Fruit fly (Drosophila melanogaster) whole organism, embryonic: ENCODE measurements around the gene phol.

Experiments used
- B-H2 ChIP-seq: fragments of 200-800 bp; sonication (Bioruptor generic); optimal IDR thresholded peaks from 2 replicates; lab custom pipeline; 2018; ENCODE audit warnings: missing biosample characterization, mild to moderate bottlenecking, missing genetic modification characterization
- CG11695 ChIP-seq: fragments of 200-800 bp; sonication (Bioruptor generic); IDR thresholded peaks from 3 replicates; pipeline ENCODE4 v1.3.6; 2022; ENCODE audit warnings: missing biosample characterization, missing genetic modification characterization
- CG14050 ChIP-seq: fragments of 200-800 bp; sonication (Bioruptor generic); IDR thresholded peaks from 3 replicates; pipeline ENCODE4 v1.3.6; 2022; ENCODE audit warnings: missing biosample characterization, missing genetic modification characterization
- CG17359 ChIP-seq: fragments of 200-800 bp; sonication (Bioruptor generic); optimal IDR thresholded peaks from 3 replicates; lab custom pipeline; 2018; ENCODE audit warnings: missing biosample characterization, mild to moderate bottlenecking, missing genetic modification characterization, moderate library complexity
- CG2889 ChIP-seq: fragments of 200-800 bp; sonication (Bioruptor generic); IDR thresholded peaks from 3 replicates; pipeline ENCODE4 v1.3.6; 2022; ENCODE audit warnings: missing biosample characterization, missing genetic modification characterization
- CG3065 ChIP-seq: fragments of 200-800 bp; sonication (Bioruptor generic); optimal IDR thresholded peaks from 2 replicates; lab custom pipeline; 2016; ENCODE audit warnings: missing biosample characterization, missing genetic modification characterization
- CG31441 ChIP-seq: fragments of 200-800 bp; sonication (Bioruptor generic); IDR thresholded peaks from 2 replicates; pipeline ENCODE4 v1.3.6; 2022; ENCODE audit warnings: missing biosample characterization, missing genetic modification characterization
- CG34376 ChIP-seq: fragments of 200-800 bp; sonication (Bioruptor generic); optimal IDR thresholded peaks from 2 replicates; lab custom pipeline; 2018; ENCODE audit warnings: missing biosample characterization, mild to moderate bottlenecking, missing genetic modification characterization
- CG4360 ChIP-seq: fragments of 200-800 bp; sonication (Bioruptor generic); IDR thresholded peaks from 2 replicates; pipeline ENCODE4 v1.3.6; 2022; ENCODE audit warnings: missing biosample characterization, missing genetic modification characterization
- Dp ChIP-seq: fragments of 200-800 bp; sonication (Bioruptor generic); optimal IDR thresholded peaks from 2 replicates; lab custom pipeline; 2018; ENCODE audit warnings: missing biosample characterization, mild to moderate bottlenecking, missing genetic modification characterization, moderate library complexity
- Elba2 ChIP-seq: fragments of 200-800 bp; sonication (Bioruptor generic); optimal IDR thresholded peaks from 3 replicates; lab custom pipeline; 2016; ENCODE audit warnings: missing biosample characterization, missing genetic modification characterization
- Hey ChIP-seq: fragments of 200-800 bp; sonication (Bioruptor generic); optimal IDR thresholded peaks from 3 replicates; lab custom pipeline; 2018; ENCODE audit warnings: missing biosample characterization, mild to moderate bottlenecking, missing genetic modification characterization
- Med ChIP-seq: fragments of 200-800 bp; sonication (Bioruptor generic); peaks from one replicate; lab custom pipeline; 2016; ENCODE audit warnings: missing biosample characterization, missing genetic modification characterization, mild to moderate bottlenecking, inconsistent platforms, moderate library complexity
- Meics ChIP-seq: fragments of 200-800 bp; sonication (Bioruptor generic); optimal IDR thresholded peaks from 2 replicates; lab custom pipeline; 2017; ENCODE audit warnings: missing biosample characterization, mild to moderate bottlenecking, missing genetic modification characterization
- Neu2 ChIP-seq: fragments of 200-800 bp; sonication (Bioruptor generic); optimal IDR thresholded peaks from 3 replicates; lab custom pipeline; 2016; ENCODE audit warnings: missing biosample characterization, missing genetic modification characterization, borderline replicate concordance
- Pdp1 ChIP-seq, 2 experiments: fragments of 200-800 bp; sonication (Bioruptor generic); optimal IDR thresholded peaks; 3 replicates each; lab custom pipeline; 2016; ENCODE audit warnings: missing biosample characterization in 2 of 2, missing genetic modification characterization in 2 of 2, mild to moderate bottlenecking in 1 of 2, moderate library complexity in 1 of 2
- Rfx ChIP-seq: fragments of 200-800 bp; sonication (Bioruptor generic); IDR thresholded peaks from 2 replicates; pipeline ENCODE4 v1.3.6; 2022; ENCODE audit warnings: missing biosample characterization, missing genetic modification characterization
- YL-1 ChIP-seq: fragments of 200-800 bp; sonication (Bioruptor generic); optimal IDR thresholded peaks from 3 replicates; lab custom pipeline; 2017; ENCODE audit warnings: missing biosample characterization, mild to moderate bottlenecking, missing genetic modification characterization
- bbx ChIP-seq: fragments of 200-800 bp; sonication (Bioruptor generic); IDR thresholded peaks from 2 replicates; pipeline ENCODE4 v1.3.6; 2022; ENCODE audit warnings: missing biosample characterization, missing genetic modification characterization; ENCODE audit not compliant: partially characterized antibody
- caup ChIP-seq: fragments of 200-800 bp; sonication (Bioruptor generic); optimal IDR thresholded peaks from 3 replicates; lab custom pipeline; 2017; ENCODE audit warnings: missing biosample characterization, mild to moderate bottlenecking, missing genetic modification characterization, moderate library complexity; ENCODE audit not compliant: severe bottlenecking
- cwo ChIP-seq: fragments of 200-800 bp; sonication (Bioruptor generic); optimal IDR thresholded peaks from 3 replicates; lab custom pipeline; 2017; ENCODE audit warnings: missing biosample characterization, missing genetic modification characterization, mild to moderate bottlenecking, moderate library complexity, missing genetic modification reagents
- dmrt11E ChIP-seq: fragments of 200-800 bp; sonication (Bioruptor generic); optimal IDR thresholded peaks from 3 replicates; lab custom pipeline; 2018; ENCODE audit warnings: missing biosample characterization, mild to moderate bottlenecking, missing genetic modification characterization, moderate library complexity
- dysf ChIP-seq: fragments of 200-800 bp; sonication (Bioruptor generic); IDR thresholded peaks from 3 replicates; pipeline ENCODE4 v1.3.6; 2022; ENCODE audit warnings: missing biosample characterization, missing genetic modification characterization
- ewg ChIP-seq: fragments of 200-800 bp; sonication (Bioruptor generic); optimal IDR thresholded peaks from 3 replicates; lab custom pipeline; 2017; ENCODE audit warnings: mild to moderate bottlenecking, missing biosample characterization, missing genetic modification reagents, missing genetic modification characterization
- exex ChIP-seq: fragments of 200-800 bp; sonication (Bioruptor generic); optimal IDR thresholded peaks from 4 replicates; lab custom pipeline; 2018; ENCODE audit warnings: missing biosample characterization, mild to moderate bottlenecking, missing genetic modification characterization, moderate library complexity
- gfzf ChIP-seq: fragments of 200-800 bp; sonication (Bioruptor generic); optimal IDR thresholded peaks from 2 replicates; lab custom pipeline; 2016; ENCODE audit warnings: missing biosample characterization, mild to moderate bottlenecking, missing genetic modification characterization, moderate library complexity
- grn ChIP-seq: fragments of 200-800 bp; sonication (Bioruptor generic); optimal IDR thresholded peaks from 3 replicates; lab custom pipeline; 2017; ENCODE audit warnings: missing biosample characterization, missing genetic modification characterization
- gro ChIP-seq: fragments of 200-800 bp; sonication (Bioruptor generic); optimal IDR thresholded peaks from 2 replicates; lab custom pipeline; 2016; ENCODE audit warnings: missing biosample characterization, missing genetic modification characterization
- luna ChIP-seq: fragments of 200-800 bp; sonication (Bioruptor generic); optimal IDR thresholded peaks from 2 replicates; lab custom pipeline; 2016; ENCODE audit warnings: missing biosample characterization, missing genetic modification characterization
- mirr ChIP-seq: fragments of 200-800 bp; sonication (Bioruptor generic); optimal IDR thresholded peaks from 3 replicates; lab custom pipeline; 2018; ENCODE audit warnings: missing biosample characterization, mild to moderate bottlenecking, missing genetic modification characterization
- nmo ChIP-seq: fragments of 200-800 bp; sonication (Bioruptor generic); optimal IDR thresholded peaks from 2 replicates; lab custom pipeline; 2018; ENCODE audit warnings: missing biosample characterization, mild to moderate bottlenecking, missing genetic modification characterization, moderate library complexity
- odd ChIP-seq: fragments of 200-800 bp; sonication (Bioruptor generic); optimal IDR thresholded peaks from 2 replicates; lab custom pipeline; 2017; ENCODE audit warnings: missing biosample characterization, mild to moderate bottlenecking, missing genetic modification characterization
- pfk ChIP-seq: fragments of 200-800 bp; sonication (Bioruptor generic); optimal IDR thresholded peaks from 2 replicates; lab custom pipeline; 2018; ENCODE audit warnings: missing biosample characterization, mild to moderate bottlenecking, missing genetic modification characterization, moderate library complexity
- ranshi ChIP-seq: fragments of 200-800 bp; sonication (Bioruptor generic); IDR thresholded peaks from 2 replicates; pipeline ENCODE4 v1.3.6; 2022; ENCODE audit warnings: missing biosample characterization, missing genetic modification characterization
- scrt ChIP-seq: fragments of 200-800 bp; sonication (Bioruptor generic); optimal IDR thresholded peaks from 2 replicates; lab custom pipeline; 2018; ENCODE audit warnings: missing biosample characterization, mild to moderate bottlenecking, missing genetic modification characterization, moderate library complexity
- sd ChIP-seq: fragments of 200-800 bp; sonication (Bioruptor generic); optimal IDR thresholded peaks from 3 replicates; lab custom pipeline; 2018; ENCODE audit warnings: missing biosample characterization, mild to moderate bottlenecking, missing genetic modification characterization, moderate library complexity
- sens ChIP-seq: fragments of 200-800 bp; sonication (Bioruptor generic); peaks from one replicate; lab custom pipeline; 2016; ENCODE audit warnings: missing biosample characterization, missing genetic modification characterization
- sens-2 ChIP-seq: fragments of 200-800 bp; sonication (Bioruptor generic); IDR thresholded peaks from 2 replicates; pipeline ENCODE4 v1.3.6; 2022; ENCODE audit warnings: missing biosample characterization, missing genetic modification characterization
- slp2 ChIP-seq: fragments of 200-800 bp; sonication (Bioruptor generic); optimal IDR thresholded peaks from 2 replicates; lab custom pipeline; 2016; ENCODE audit warnings: missing biosample characterization, missing genetic modification characterization
- ssp ChIP-seq: fragments of 200-800 bp; sonication (Bioruptor generic); IDR thresholded peaks from 2 replicates; pipeline ENCODE4 v1.3.6; 2022; ENCODE audit warnings: missing biosample characterization, missing genetic modification characterization
- sug ChIP-seq: fragments of 200-800 bp; optimal IDR thresholded peaks from 2 replicates; lab custom pipeline; 2019; ENCODE audit warnings: missing biosample characterization, mild to moderate bottlenecking, missing genetic modification characterization, moderate library complexity
- toy ChIP-seq: fragments of 200-800 bp; sonication (Bioruptor generic); IDR thresholded peaks from 2 replicates; pipeline ENCODE4 v1.3.6; 2022; ENCODE audit warnings: missing biosample characterization, missing genetic modification characterization

phol gene

dm6 chr3L:9457619-9458092 lies 1.6 kb upstream of the phol start, which contains the start of gene CG3437 (continued):
- peak; percentile 95 for TF ChIP-seq ssp (GFP tag; lab: Robert Waterston, UW)
- peak; percentile 79 for TF ChIP-seq pfk (GFP tag; lab: Kevin White, UChicago)
- TF ChIP-seq Dp (GFP tag; lab: Kevin White, UChicago) = peak; percentile 40
- peak; percentile 99 for TF ChIP-seq CG17359 (tag; lab: Kevin White, UChicago)
- TF ChIP-seq CG2889 = peak; percentile 98
- peak; percentile 98 for TF ChIP-seq CG31441 (GFP tag; lab: Robert Waterston, UW)

dm6 chr3L:9456389-9456788 lies 308 bp upstream of the phol start:
- TF ChIP-seq YL-1 (peak; percentile 35), Elba2 (GFP tag; lab: Kevin White, UChicago) (peak; percentile 15), CG3065 (no peak), CG4360 (GFP tag; lab: Robert Waterston, UW) (peak; percentile 42; the same call in 1 of the 2 replicates), ewg (GFP tag; lab: Kevin White, UChicago) (peak; percentile 6), cwo (GFP tag; lab: Kevin White, UChicago) (no peak), Meics (GFP tag; lab: Kevin White, UChicago) (peak; percentile 8), sens (peak; percentile 31), scrt (GFP tag; lab: Kevin White, UChicago) (peak; percentile 95), luna (GFP tag; lab: Kevin White, UChicago) (no peak), Med (GFP tag; lab: Kevin White, UChicago) (peak; percentile 1), slp2 (GFP tag; lab: Kevin White, UChicago) (no peak)

dm6 chr3L:9452422-9452821 lies 3.7 kb downstream of the phol start:
- TF ChIP-seq Med (GFP tag; lab: Kevin White, UChicago) (peak; percentile 57), B-H2 (GFP tag; lab: Kevin White, UChicago) (no peak), grn (GFP tag; lab: Kevin White, UChicago) (peak; percentile 94), Pdp1 (GFP tag; optimal IDR thresholded peaks at IDR 0.05; lab: Kevin White, UChicago) (peak in 1 of 2 experiments; percentile 28), nmo (GFP tag; lab: Kevin White, UChicago) (no peak), caup (GFP tag; lab: Kevin White, UChicago) (no peak), CG11695 (GFP tag; lab: Robert Waterston, UW) (no peak), sens-2 (GFP tag; lab: Robert Waterston, UW) (no peak), dmrt11E (tag; lab: Kevin White, UChicago) (no peak), gro (peak; percentile 5), bbx (GFP tag; lab: Robert Waterston, UW) (0 out of 2 replicates have a peak, but pooled peaks have one; percentile 31), mirr (peak; percentile 95), ranshi (no peak), cwo (GFP tag; lab: Kevin White, UChicago) (peak; percentile 63), gfzf (no peak), sug (peak; percentile 77), toy (GFP tag; lab: Robert Waterston, UW) (no peak), Rfx (no peak), odd (GFP tag; lab: Kevin White, UChicago) (no peak), dysf (GFP tag; lab: Robert Waterston, UW) (0 out of 3 replicates have a peak, but pooled peaks have one; percentile 16), Hey (tag; lab: Kevin White, UChicago) (peak; percentile 90), sd (tag; lab: Kevin White, UChicago) (peak; percentile 14), Neu2 (GFP tag; lab: Kevin White, UChicago) (no peak), CG34376 (GFP tag; lab: Kevin White, UChicago) (peak; percentile 85), CG14050 (GFP tag; lab: Robert Waterston, UW) (no peak), exex (tag; lab: Kevin White, UChicago) (peak; percentile 88)
